Fruit fly (Drosophila melanogaster) whole organism, embryonic: Measurements from ENCODE around the gene Kah.

ENCODE experiments used
- Abd-B ChIP-seq: fragments of 200-800 bp; sonication (Bioruptor generic); optimal IDR thresholded peaks from 2 replicates; lab custom pipeline; 2018; ENCODE audit warnings: missing biosample characterization, mild to moderate bottlenecking, missing genetic modification characterization, moderate library complexity
- Adf1 ChIP-seq: fragments of 200-800 bp; sonication (Bioruptor generic); IDR thresholded peaks from 2 replicates; pipeline ENCODE4 v1.3.6; 2022; ENCODE audit warnings: missing biosample characterization, missing genetic modification characterization
- Antp ChIP-seq: fragments of 200-800 bp; sonication (Bioruptor generic); optimal IDR thresholded peaks from 3 replicates; lab custom pipeline; 2016; ENCODE audit warnings: missing biosample characterization, missing genetic modification characterization
- Atf6 ChIP-seq: fragments of 200-800 bp; sonication (Bioruptor generic); IDR thresholded peaks from 2 replicates; pipeline ENCODE4 v1.3.6; 2022; ENCODE audit warnings: missing biosample characterization, missing genetic modification characterization
- Bgb ChIP-seq: fragments of 200-800 bp; sonication (Bioruptor generic); IDR thresholded peaks from 2 replicates; pipeline ENCODE4 v1.3.6; 2022; ENCODE audit warnings: missing biosample characterization, missing genetic modification characterization; ENCODE audit not compliant: partially characterized antibody
- Blimp-1 ChIP-seq: fragments of 200-800 bp; sonication (Bioruptor generic); optimal IDR thresholded peaks from 3 replicates; lab custom pipeline; 2018; ENCODE audit warnings: missing biosample characterization, missing genetic modification characterization, mild to moderate bottlenecking, moderate library complexity, missing genetic modification reagents
- CG10321 ChIP-seq: fragments of 200-800 bp; sonication (Bioruptor generic); IDR thresholded peaks from 2 replicates; pipeline ENCODE4 v1.3.6; 2022; ENCODE audit warnings: missing biosample characterization, missing genetic modification characterization
- CG12155 ChIP-seq: fragments of 200-800 bp; sonication (Bioruptor generic); optimal IDR thresholded peaks from 3 replicates; lab custom pipeline; 2016; ENCODE audit warnings: missing biosample characterization, missing genetic modification characterization
- CG16813 ChIP-seq: fragments of 200-800 bp; sonication (Bioruptor generic); IDR thresholded peaks from 3 replicates; pipeline ENCODE4 v1.3.6; 2022; ENCODE audit warnings: missing biosample characterization, missing genetic modification characterization; ENCODE audit not compliant: partially characterized antibody
- CG17359 ChIP-seq: fragments of 200-800 bp; sonication (Bioruptor generic); optimal IDR thresholded peaks from 3 replicates; lab custom pipeline; 2018; ENCODE audit warnings: missing biosample characterization, mild to moderate bottlenecking, missing genetic modification characterization, moderate library complexity
- CG2875 ChIP-seq: fragments of 200-800 bp; sonication (Bioruptor generic); optimal IDR thresholded peaks from 2 replicates; lab custom pipeline; 2017; ENCODE audit warnings: missing biosample characterization, mild to moderate bottlenecking, missing genetic modification characterization, missing genetic modification reagents
- CG3065 ChIP-seq: fragments of 200-800 bp; sonication (Bioruptor generic); optimal IDR thresholded peaks from 2 replicates; lab custom pipeline; 2016; ENCODE audit warnings: missing biosample characterization, missing genetic modification characterization
- CG31224 ChIP-seq: fragments of 200-800 bp; sonication (Bioruptor generic); IDR thresholded peaks from 2 replicates; pipeline ENCODE4 v1.3.6; 2022; ENCODE audit warnings: missing biosample characterization, missing genetic modification characterization
- CG34376 ChIP-seq: fragments of 200-800 bp; sonication (Bioruptor generic); optimal IDR thresholded peaks from 2 replicates; lab custom pipeline; 2018; ENCODE audit warnings: missing biosample characterization, mild to moderate bottlenecking, missing genetic modification characterization
- CG4730 ChIP-seq: fragments of 200-800 bp; sonication (Bioruptor generic); IDR thresholded peaks from 2 replicates; pipeline ENCODE4 v1.3.6; 2022; ENCODE audit warnings: missing biosample characterization, missing genetic modification characterization
- CG4820 ChIP-seq: fragments of 200-800 bp; sonication (Bioruptor generic); optimal IDR thresholded peaks from 3 replicates; lab custom pipeline; 2016; ENCODE audit warnings: missing biosample characterization, missing genetic modification characterization
- CG5245 ChIP-seq: fragments of 200-800 bp; sonication (Bioruptor generic); optimal IDR thresholded peaks from 3 replicates; lab custom pipeline; 2016; ENCODE audit warnings: missing biosample characterization, missing genetic modification characterization
- CG6689 ChIP-seq: fragments of 200-800 bp; sonication (Bioruptor generic); IDR thresholded peaks from 2 replicates; pipeline ENCODE4 v1.3.6; 2022; ENCODE audit warnings: missing biosample characterization, missing genetic modification characterization
- CG9437 ChIP-seq: fragments of 200-800 bp; sonication (Bioruptor generic); optimal IDR thresholded peaks from 2 replicates; lab custom pipeline; 2018; ENCODE audit warnings: missing biosample characterization, mild to moderate bottlenecking, missing genetic modification characterization
- CG9797 ChIP-seq: fragments of 200-800 bp; sonication (Bioruptor generic); optimal IDR thresholded peaks from 3 replicates; lab custom pipeline; 2018; ENCODE audit warnings: missing biosample characterization, mild to moderate bottlenecking, missing genetic modification characterization
- Drgx ChIP-seq: fragments of 200-800 bp; sonication (Bioruptor generic); IDR thresholded peaks from 2 replicates; pipeline ENCODE4 v1.3.6; 2022; ENCODE audit warnings: missing biosample characterization, missing genetic modification characterization
- H2.0 ChIP-seq: fragments of 200-800 bp; sonication (Bioruptor generic); IDR thresholded peaks from 2 replicates; pipeline ENCODE4 v1.3.6; 2022; ENCODE audit warnings: missing biosample characterization, missing genetic modification characterization
- HLH3B ChIP-seq: fragments of 200-800 bp; sonication (Bioruptor generic); IDR thresholded peaks from 2 replicates; pipeline ENCODE4 v1.3.6; 2022; ENCODE audit warnings: missing biosample characterization, missing genetic modification characterization
- HLHmδ ChIP-seq: fragments of 200-800 bp; sonication (Bioruptor generic); optimal IDR thresholded peaks from 2 replicates; lab custom pipeline; 2018; ENCODE audit warnings: missing biosample characterization, mild to moderate bottlenecking, missing genetic modification characterization, moderate library complexity
- Hmx ChIP-seq: fragments of 200-800 bp; sonication (Bioruptor generic); optimal IDR thresholded peaks from 2 replicates; lab custom pipeline; 2016; ENCODE audit warnings: missing biosample characterization, missing genetic modification characterization
- Hr39 ChIP-seq: fragments of >200 bp; optimal IDR thresholded peaks from 2 replicates; lab custom pipeline; 2017
- Lhr ChIP-seq: fragments of 200-800 bp; sonication (Bioruptor generic); optimal IDR thresholded peaks from 3 replicates; lab custom pipeline; 2017; ENCODE audit warnings: mild to moderate bottlenecking, missing biosample characterization, missing genetic modification reagents, missing genetic modification characterization
- Myb ChIP-seq: fragments of 200-800 bp; sonication (Bioruptor generic); optimal IDR thresholded peaks from 2 replicates; lab custom pipeline; 2016; ENCODE audit warnings: missing biosample characterization, missing genetic modification characterization
- Sox100B ChIP-seq: fragments of 200-800 bp; sonication (Bioruptor generic); optimal IDR thresholded peaks from 3 replicates; lab custom pipeline; 2018; ENCODE audit warnings: missing biosample characterization, mild to moderate bottlenecking, missing genetic modification characterization
- Sox102F ChIP-seq: fragments of 200-800 bp; sonication (Bioruptor generic); optimal IDR thresholded peaks from 2 replicates; lab custom pipeline; 2018; ENCODE audit warnings: missing biosample characterization, mild to moderate bottlenecking, missing genetic modification characterization, moderate library complexity
- Trl ChIP-seq, 3 experiments: fragments of >200 bp in 2 of 3; fragments of 200-800 bp in 1 of 3; sonication (Bioruptor generic) in 1 of 3; optimal IDR thresholded peaks; 2 replicates in 1 of 3; 3 replicates in 2 of 3; lab custom pipeline; 2016 to 2017; ENCODE audit warnings: missing biosample characterization in 1 of 3, missing genetic modification characterization in 1 of 3
- ap ChIP-seq: fragments of 200-800 bp; sonication (Bioruptor generic); IDR thresholded peaks from 2 replicates; pipeline ENCODE4 v1.3.6; 2022; ENCODE audit warnings: missing biosample characterization, missing genetic modification characterization
- bigmax ChIP-seq: fragments of 200-800 bp; sonication (Bioruptor generic); optimal IDR thresholded peaks from 2 replicates; lab custom pipeline; 2018; ENCODE audit warnings: missing biosample characterization, mild to moderate bottlenecking, missing genetic modification characterization
- bsh ChIP-seq, 2 experiments: fragments of 200-800 bp; sonication (Bioruptor generic); optimal IDR thresholded peaks; 2 replicates each; lab custom pipeline; 2017 to 2018; ENCODE audit warnings: mild to moderate bottlenecking in 2 of 2, missing biosample characterization in 2 of 2, missing genetic modification characterization in 2 of 2, moderate library complexity in 1 of 2
- cg ChIP-seq: fragments of 200-800 bp; sonication (Bioruptor generic); optimal IDR thresholded peaks from 3 replicates; lab custom pipeline; 2019; ENCODE audit warnings: missing biosample characterization, mild to moderate bottlenecking, missing genetic modification characterization, moderate library complexity
- chm ChIP-seq: fragments of 200-800 bp; sonication (Bioruptor generic); IDR thresholded peaks from 2 replicates; pipeline ENCODE4 v1.3.6; 2022; ENCODE audit warnings: missing biosample characterization, missing genetic modification characterization
- dmrt11E ChIP-seq: fragments of 200-800 bp; sonication (Bioruptor generic); optimal IDR thresholded peaks from 3 replicates; lab custom pipeline; 2018; ENCODE audit warnings: missing biosample characterization, mild to moderate bottlenecking, missing genetic modification characterization, moderate library complexity
- fd3F ChIP-seq: fragments of 200-800 bp; sonication (Bioruptor generic); optimal IDR thresholded peaks from 2 replicates; lab custom pipeline; 2018; ENCODE audit warnings: missing biosample characterization, mild to moderate bottlenecking, missing genetic modification characterization, moderate library complexity
- fru ChIP-seq: fragments of >200 bp; optimal IDR thresholded peaks from 2 replicates; lab custom pipeline; 2017
- grn ChIP-seq: fragments of 200-800 bp; sonication (Bioruptor generic); optimal IDR thresholded peaks from 3 replicates; lab custom pipeline; 2017; ENCODE audit warnings: missing biosample characterization, missing genetic modification characterization
- her ChIP-seq: fragments of 200-800 bp; sonication (Bioruptor generic); optimal IDR thresholded peaks from 2 replicates; lab custom pipeline; 2016; ENCODE audit warnings: missing biosample characterization, missing genetic modification characterization
- jumu ChIP-seq: fragments of 200-800 bp; sonication (Bioruptor generic); optimal IDR thresholded peaks from 3 replicates; lab custom pipeline; 2016; ENCODE audit warnings: missing biosample characterization, missing genetic modification characterization
- kah ChIP-seq: fragments of 200-800 bp; sonication (Bioruptor generic); optimal IDR thresholded peaks from 2 replicates; lab custom pipeline; 2018; ENCODE audit warnings: missing biosample characterization, mild to moderate bottlenecking, missing genetic modification characterization
- lilli ChIP-seq: fragments of 200-800 bp; sonication (Bioruptor generic); optimal IDR thresholded peaks from 3 replicates; lab custom pipeline; 2016; ENCODE audit warnings: missing biosample characterization, missing genetic modification characterization
- maf-S ChIP-seq: fragments of 200-800 bp; sonication (Bioruptor generic); optimal IDR thresholded peaks from 2 replicates; lab custom pipeline; 2016; ENCODE audit warnings: missing biosample characterization, missing genetic modification characterization
- pfk ChIP-seq: fragments of 200-800 bp; sonication (Bioruptor generic); optimal IDR thresholded peaks from 2 replicates; lab custom pipeline; 2018; ENCODE audit warnings: missing biosample characterization, mild to moderate bottlenecking, missing genetic modification characterization, moderate library complexity
- pho ChIP-seq: fragments of 200-800 bp; sonication (Bioruptor generic); optimal IDR thresholded peaks from 2 replicates; lab custom pipeline; 2016; ENCODE audit warnings: missing biosample characterization, missing genetic modification characterization
- stwl ChIP-seq: fragments of 200-800 bp; sonication (Bioruptor generic); optimal IDR thresholded peaks from 3 replicates; lab custom pipeline; 2018; ENCODE audit warnings: missing biosample characterization, mild to moderate bottlenecking, missing genetic modification characterization, moderate library complexity
- usp ChIP-seq: fragments of >200 bp; optimal IDR thresholded peaks from 2 replicates; lab custom pipeline; 2017; ENCODE audit warnings: missing biosample characterization, missing genetic modification characterization

The Kah gene

DNA sequence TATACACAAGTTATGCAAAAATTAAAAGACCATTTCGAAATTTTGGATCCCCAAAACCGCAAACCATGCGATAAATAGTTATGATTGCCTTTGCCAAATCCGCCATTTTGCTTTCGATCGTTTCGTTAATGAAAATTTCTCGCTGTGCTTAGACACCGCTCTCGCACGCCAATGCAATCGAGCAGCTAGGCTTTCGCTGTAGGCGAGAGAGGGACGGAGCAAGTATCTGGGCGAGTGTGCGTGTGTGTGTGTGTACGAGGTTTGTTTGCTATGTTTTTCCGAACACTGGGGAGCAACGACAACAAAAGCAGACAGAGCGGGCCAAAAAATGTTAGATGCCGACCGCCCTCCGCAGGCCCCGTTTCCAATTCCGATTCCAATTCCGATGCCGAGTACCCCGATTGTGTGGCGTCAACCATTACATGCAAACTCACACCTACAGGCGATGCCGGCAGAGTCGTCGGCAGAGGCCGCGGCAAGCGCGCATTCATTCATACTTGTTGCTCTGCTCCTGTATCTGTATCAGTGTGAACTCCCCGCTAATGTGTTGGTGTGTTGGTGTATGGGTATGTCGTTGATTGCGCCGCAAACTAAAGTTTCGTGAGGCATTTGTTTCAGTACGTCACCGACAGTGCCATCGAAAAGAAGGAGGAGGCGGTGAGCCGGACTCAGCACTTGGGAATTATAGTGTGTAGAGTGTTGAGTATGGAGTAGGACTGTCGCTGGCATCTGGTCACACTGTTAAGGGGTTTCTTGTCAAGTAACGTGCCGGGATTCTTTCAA is 38.9 kb upstream of the Kah start (continued):
- TF ChIP-seq Sox102F (GFP tag; lab: Kevin White, UChicago): peak; percentile 42
- TF ChIP-seq CG6689 (GFP tag; lab: Robert Waterston, UW): peak; percentile 61
- TF ChIP-seq CG31224 (GFP tag; lab: Robert Waterston, UW): peak; percentile 59
- TF ChIP-seq CG34376 (GFP tag; lab: Kevin White, UChicago): peak; percentile 95
- no peak for TF ChIP-seq Sox100B (GFP tag; lab: Kevin White, UChicago)
- TF ChIP-seq CG5245 (GFP tag; lab: Kevin White, UChicago): no peak
- TF ChIP-seq CG9797 (GFP tag; lab: Kevin White, UChicago): peak; percentile 56
- TF ChIP-seq Hmx: no peak
- peak; percentile 67 for TF ChIP-seq grn (GFP tag; lab: Kevin White, UChicago)
- peak; percentile 45; the same call in 1 of the 2 replicates for TF ChIP-seq Atf6 (GFP tag; lab: Robert Waterston, UW)
- TF ChIP-seq CG4820 (GFP tag; lab: Kevin White, UChicago): no peak
- no peak for TF ChIP-seq Lhr (GFP tag; lab: Kevin White, UChicago)
- TF ChIP-seq CG12155 (GFP tag; lab: Kevin White, UChicago): no peak
- TF ChIP-seq Blimp-1 (GFP tag; lab: Kevin White, UChicago): no peak
- TF ChIP-seq Drgx (GFP tag; lab: Robert Waterston, UW): peak; percentile 65
- TF ChIP-seq bsh (GFP tag; optimal IDR thresholded peaks at IDR 0.05; lab: Kevin White, UChicago): peak; percentile 44 to 47
- TF ChIP-seq CG3065 (GFP tag; lab: Kevin White, UChicago): no peak
- peak; percentile 100 for TF ChIP-seq cg
- TF ChIP-seq CG17359 (tag; lab: Kevin White, UChicago): peak; percentile 29
- peak; percentile 39 for TF ChIP-seq pho (GFP tag; lab: Kevin White, UChicago)
- TF ChIP-seq Myb (GFP tag; lab: Kevin White, UChicago): peak; percentile 17
- peak; percentile 75 for TF ChIP-seq HLHmδ (GFP tag; lab: Kevin White, UChicago)
- no peak for TF ChIP-seq usp (GFP tag; lab: Kevin White, UChicago)
- no peak for TF ChIP-seq fru
- peak; percentile 41; the same call in 1 of the 2 replicates for TF ChIP-seq HLH3B
- peak; percentile 35 for TF ChIP-seq CG2875 (GFP tag; lab: Kevin White, UChicago)
- peak; percentile 33 for TF ChIP-seq bigmax (GFP tag; lab: Kevin White, UChicago)
- peak; percentile 100 for TF ChIP-seq Adf1 (GFP tag; lab: Robert Waterston, UW)
- no peak for TF ChIP-seq CG9437 (GFP tag; lab: Kevin White, UChicago)
- TF ChIP-seq chm: peak; percentile 87
- TF ChIP-seq pfk: peak; percentile 46
- TF ChIP-seq jumu (GFP tag; lab: Kevin White, UChicago): peak; percentile 36
- peak; percentile 14 for TF ChIP-seq Abd-B (GFP tag; lab: Kevin White, UChicago)
- TF ChIP-seq maf-S: no peak
- peak; percentile 64 for TF ChIP-seq lilli (GFP tag; lab: Kevin White, UChicago)
- TF ChIP-seq kah (GFP tag; lab: Kevin White, UChicago): no peak
- no peak for TF ChIP-seq Hr39 (lab: Kevin White, UChicago)
- 0 out of 2 replicates have a peak, but pooled peaks have one; percentile 40 for TF ChIP-seq H2.0 (GFP tag; lab: Robert Waterston, UW)
- TF ChIP-seq Antp (GFP tag; lab: Kevin White, UChicago): peak; percentile 50
- no peak for TF ChIP-seq fd3F (GFP tag; lab: Kevin White, UChicago)
- peak; percentile 56 for TF ChIP-seq her (GFP tag; lab: Kevin White, UChicago)
- peak; percentile 46; the same call in 1 of the 2 replicates for TF ChIP-seq CG10321
- TF ChIP-seq Bgb (GFP tag; lab: Robert Waterston, UW): peak; percentile 66; the same call in 1 of the 2 replicates
- TF ChIP-seq stwl (tag; lab: Kevin White, UChicago): peak; percentile 65
- TF ChIP-seq CG16813 (GFP tag; lab: Robert Waterston, UW): no peak
- peak; percentile 8; the same call in 1 of the 2 replicates for TF ChIP-seq CG4730 (GFP tag; lab: Robert Waterston, UW)
- TF ChIP-seq ap (GFP tag; lab: Robert Waterston, UW): 0 out of 2 replicates have a peak, but pooled peaks have one; percentile 33
- TF ChIP-seq dmrt11E (tag; lab: Kevin White, UChicago): peak; percentile 43
- peak; percentile 42 to 80 for TF ChIP-seq Trl (optimal IDR thresholded peaks at IDR 0.05; lab: Kevin White, UChicago)
- no peak for TF ChIP-seq Trl (GFP tag; optimal IDR thresholded peaks at IDR 0.05; lab: Kevin White, UChicago)
